Worm (Caenorhabditis elegans): ENCODE data around the gene Y79H2A.12.
A peak's percentile ranks its signal among the peaks of the same experiment; 100 is the strongest.

The Y79H2A.12 gene

DNA sequence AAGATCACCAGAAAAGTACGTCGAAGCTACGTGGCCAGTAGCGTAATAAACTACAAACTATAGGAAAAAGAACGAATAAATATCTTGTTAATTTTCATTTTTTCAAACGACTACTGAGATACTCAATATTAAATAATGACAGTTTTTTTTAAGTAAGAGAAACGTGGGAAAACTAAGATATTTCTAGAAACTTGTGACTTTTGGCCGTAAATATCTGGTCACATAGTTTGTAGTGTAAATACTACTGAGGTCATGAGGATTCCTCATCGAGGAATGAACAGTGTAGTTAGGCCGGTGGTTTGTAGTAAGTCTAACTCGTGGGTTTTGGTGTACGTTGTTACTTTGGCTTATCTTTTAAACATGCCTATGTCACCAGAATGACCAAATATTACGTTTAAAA is 23.6 kb downstream of the Y79H2A.12 start:
- peak; percentile 50 for TF ChIP-seq hlh-30 (tag; optimal IDR thresholded peaks at IDR 0.05; ENCODE audit: insufficient read depth)
- TF ChIP-seq nhr-28 (tag; optimal IDR thresholded peaks at IDR 0.05) = peak; percentile 77

ce11 chrIII:12003264-12003663 is 25.4 kb downstream of the Y79H2A.12 start:
- TF ChIP-seq T26A8.4 (GFP tag; IDR thresholded peaks at IDR 0.05) (peak; percentile 46; the same call in 1 of the 2 replicates), gei-8 (GFP tag; optimal IDR thresholded peaks at IDR 0.05) (no peak), ctbp-1 (GFP tag; IDR thresholded peaks at IDR 0.05) (no peak), Y5F2A.4 (GFP tag; optimal IDR thresholded peaks at IDR 0.05) (no peak), T20F7.1 (GFP tag; optimal IDR thresholded peaks at IDR 0.05) (no peak), unc-130 (GFP tag; optimal IDR thresholded peaks at IDR 0.05) (no peak), lin-15B (tag; optimal IDR thresholded peaks at IDR 0.05) (no peak), duxl-1 (tag; optimal IDR thresholded peaks at IDR 0.05; ENCODE audit: poor library complexity) (no peak), dpl-1 (GFP tag; optimal IDR thresholded peaks at IDR 0.05) (peak; percentile 12), jun-1 (tag; optimal IDR thresholded peaks at IDR 0.05) (peak; percentile 25), zfp-3 (GFP tag; conservative IDR thresholded peaks at IDR 0.05) (no peak), snpc-1.2 (GFP tag; IDR thresholded peaks at IDR 0.05) (no peak), nhr-28 (tag; optimal IDR thresholded peaks at IDR 0.05) (peak; percentile 95), lim-7 (GFP tag; IDR thresholded peaks at IDR 0.05) (no peak), F37D6.2 (tag; optimal IDR thresholded peaks at IDR 0.05) (no peak), lir-3 (tag; optimal IDR thresholded peaks at IDR 0.05) (no peak), dmd-6 (GFP tag; IDR thresholded peaks at IDR 0.05) (peak; percentile 92), lin-1 (GFP tag; IDR thresholded peaks at IDR 0.05) (no peak), hmg-1.1 (GFP tag; IDR thresholded peaks at IDR 0.05) (peak; percentile 20; the same call in 1 of the 2 replicates), php-3 (GFP tag; IDR thresholded peaks at IDR 0.05) (no peak), madf-5 (GFP tag; IDR thresholded peaks at IDR 0.05) (no peak), egl-43 (GFP tag; IDR thresholded peaks at IDR 0.05) (no peak), fkh-10 (GFP tag; optimal IDR thresholded peaks at IDR 0.05) (no peak), mep-1 (tag; optimal IDR thresholded peaks at IDR 0.05) (peak; percentile 56), nhr-10 (tag; optimal IDR thresholded peaks at IDR 0.05) (peak; percentile 59), mes-2 (tag; optimal IDR thresholded peaks at IDR 0.05; ENCODE audit: poor library complexity, severe bottlenecking) (peak; percentile 79), ces-1 (GFP tag; optimal IDR thresholded peaks at IDR 0.05) (no peak), tag-97 (GFP tag; IDR thresholded peaks at IDR 0.05) (no peak), Y105C5A.15 (GFP tag; IDR thresholded peaks at IDR 0.05) (no peak), cey-2 (tag; optimal IDR thresholded peaks at IDR 0.05; ENCODE audit: borderline replicate concordance, insufficient read depth) (no peak), snpc-4 (tag; optimal IDR thresholded peaks at IDR 0.05) (no peak), F49E8.2 (tag; optimal IDR thresholded peaks at IDR 0.05; ENCODE audit: borderline replicate concordance) (no peak), zag-1 (tag; optimal IDR thresholded peaks at IDR 0.05) (no peak), saeg-2 (GFP tag; IDR thresholded peaks at IDR 0.05) (no peak), arid-1 (GFP tag; conservative IDR thresholded peaks at IDR 0.05) (no peak), fos-1 (tag; optimal IDR thresholded peaks at IDR 0.05) (no peak), F26F4.8 (GFP tag; conservative IDR thresholded peaks at IDR 0.05) (no peak), lin-13 (GFP tag; optimal IDR thresholded peaks at IDR 0.05) (peak; percentile 25), vab-7 (GFP tag; IDR thresholded peaks at IDR 0.05) (no peak), hlh-11 (tag; optimal IDR thresholded peaks at IDR 0.05) (peak; percentile 97), ztf-7 (tag; optimal IDR thresholded peaks at IDR 0.05) (no peak), pha-4 (GFP tag; IDR thresholded peaks at IDR 0.05) (no peak; the same call in 1 of the 2 replicates), pha-4 (tag; optimal IDR thresholded peaks at IDR 0.05) (peak; percentile 19), ceh-62 (tag; optimal IDR thresholded peaks at IDR 0.05) (no peak), ZK546.5 (tag; optimal IDR thresholded peaks at IDR 0.05) (no peak), nhr-77 (tag; optimal IDR thresholded peaks at IDR 0.05) (peak; percentile 74), nhr-48 (tag; optimal IDR thresholded peaks at IDR 0.05) (peak; percentile 92), mxl-2 (GFP tag; conservative IDR thresholded peaks at IDR 0.05) (no peak), ceh-20 (GFP tag; IDR thresholded peaks at IDR 0.05) (no peak)
